Worm (Caenorhabditis elegans): ENCODE data around the gene F35C5.3.

The F35C5.3 gene

ce11 chrII:12878697-12879096, 9.9 kb upstream of the F35C5.3 start (continued):
- TF ChIP-seq blmp-1 (tag; optimal IDR thresholded peaks at IDR 0.05; ENCODE audit: insufficient read depth) (no peak), lin-39 (tag; optimal IDR thresholded peaks at IDR 0.05) (no peak), peb-1 (tag; optimal IDR thresholded peaks at IDR 0.05) (no peak), nhr-237 (tag; optimal IDR thresholded peaks at IDR 0.05) (no peak), alr-1 (tag; optimal IDR thresholded peaks at IDR 0.05) (no peak), gmeb-1 (tag; optimal IDR thresholded peaks at IDR 0.05) (peak; percentile 54), ZK546.5 (tag; optimal IDR thresholded peaks at IDR 0.05) (no peak), nhr-77 (tag; optimal IDR thresholded peaks at IDR 0.05) (no peak), mbf-1 (tag; optimal IDR thresholded peaks at IDR 0.05) (no peak), egl-27 (tag; optimal IDR thresholded peaks at IDR 0.05) (peak; percentile 24), ceh-82 (tag; optimal IDR thresholded peaks at IDR 0.05) (no peak), elt-3 (tag; optimal IDR thresholded peaks at IDR 0.05) (no peak), R02D3.7 (tag; optimal IDR thresholded peaks at IDR 0.05) (no peak), Y55F3AM.14 (GFP tag; optimal IDR thresholded peaks at IDR 0.05) (no peak), nhr-23 (tag; optimal IDR thresholded peaks at IDR 0.05) (no peak), sem-4 (tag; optimal IDR thresholded peaks at IDR 0.05) (no peak), nhr-10 (tag; optimal IDR thresholded peaks at IDR 0.05) (no peak), aly-2 (tag; optimal IDR thresholded peaks at IDR 0.05) (no peak), nhr-11 (tag; optimal IDR thresholded peaks at IDR 0.05) (no peak), elt-1 (tag; optimal IDR thresholded peaks at IDR 0.05) (no peak), unc-62 (GFP tag; optimal IDR thresholded peaks at IDR 0.05) (no peak), ceh-16 (tag; optimal IDR thresholded peaks at IDR 0.05) (no peak), dmd-4 (tag; optimal IDR thresholded peaks at IDR 0.05) (no peak)

DNA sequence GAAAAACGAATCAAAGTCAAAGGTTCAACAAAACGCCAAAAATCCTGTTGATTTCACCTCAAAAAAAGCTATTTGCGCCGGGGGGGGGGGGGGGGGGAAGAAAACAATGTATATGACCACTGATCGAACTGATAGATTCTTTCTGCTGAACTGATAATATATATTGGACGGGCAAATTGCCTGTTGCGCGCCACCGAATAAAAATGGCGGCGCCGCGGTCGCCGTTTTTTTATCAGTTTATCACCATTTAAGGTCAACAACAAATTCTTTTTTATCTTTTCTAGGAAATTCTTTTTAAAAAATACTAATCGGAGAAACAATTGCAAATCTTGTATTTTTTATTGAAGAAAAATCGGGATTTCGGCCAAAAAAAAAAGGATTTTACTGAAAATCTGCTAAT, 8.8 kb upstream of the F35C5.3 start:
- TF ChIP-seq gmeb-1 (tag; optimal IDR thresholded peaks at IDR 0.05) = peak; percentile 7
- TF ChIP-seq ceh-82 (tag; optimal IDR thresholded peaks at IDR 0.05) = no peak
- TF ChIP-seq fos-1 (tag; optimal IDR thresholded peaks at IDR 0.05) = peak; percentile 36
- TF ChIP-seq nhr-21 (tag; optimal IDR thresholded peaks at IDR 0.05) = no peak

DNA sequence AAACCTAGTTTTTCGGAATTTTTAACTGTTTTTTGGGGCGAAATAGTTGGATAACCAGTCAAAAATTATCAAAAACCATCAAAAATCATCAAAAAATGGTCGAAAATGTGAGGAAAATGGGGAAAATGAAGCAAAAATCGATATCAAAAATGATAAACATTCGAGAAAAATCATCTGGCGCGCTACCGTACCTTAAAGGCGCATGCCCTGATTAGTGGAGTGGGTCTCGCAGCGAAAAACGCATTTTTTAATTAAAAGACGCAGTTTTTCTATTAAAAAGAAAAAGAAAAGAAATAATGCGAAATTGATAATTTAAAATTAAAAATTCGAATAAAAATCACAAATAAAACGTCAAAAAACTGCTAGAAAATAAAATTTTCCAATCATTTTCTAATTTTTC, 8.2 kb upstream of the F35C5.3 start, which contains the start of gene F35C5.1:
Gene F35C5.1 (plus strand): TSS at position 399 of the 400 bp plus-strand sequence.
- TF ChIP-seq crh-2 (tag; optimal IDR thresholded peaks at IDR 0.05) (no peak), elt-1 (tag; optimal IDR thresholded peaks at IDR 0.05) (no peak)

- no peak for TF ChIP-seq ztf-4 (tag; optimal IDR thresholded peaks at IDR 0.05)
- TF ChIP-seq unc-62 (GFP tag; optimal IDR thresholded peaks at IDR 0.05) = no peak
- TF ChIP-seq lsy-2 (tag; optimal IDR thresholded peaks at IDR 0.05) = no peak
- TF ChIP-seq aly-2 (tag; optimal IDR thresholded peaks at IDR 0.05) = no peak
- TF ChIP-seq ceh-82 (tag; optimal IDR thresholded peaks at IDR 0.05) = no peak
- TF ChIP-seq nhr-77 (tag; optimal IDR thresholded peaks at IDR 0.05) = no peak
- TF ChIP-seq dmd-4 (tag; optimal IDR thresholded peaks at IDR 0.05) = no peak
- no peak for TF ChIP-seq R02D3.7 (tag; optimal IDR thresholded peaks at IDR 0.05)
- TF ChIP-seq zag-1 (tag; optimal IDR thresholded peaks at IDR 0.05) = no peak
- TF ChIP-seq egl-27 (tag; optimal IDR thresholded peaks at IDR 0.05) = no peak
- no peak for TF ChIP-seq lin-13 (GFP tag; optimal IDR thresholded peaks at IDR 0.05)
Observed at ce11 chrII:12884972-12885371, 3.6 kb upstream of the F35C5.3 start, which contains the start of gene sra-14. sra-14 (plus strand) TSS chrII:12885272.

ce11 chrII:12892407-12892806, 3.8 kb downstream of the F35C5.3 start:
- TF ChIP-seq nhr-10 (tag; optimal IDR thresholded peaks at IDR 0.05) (no peak), R02D3.7 (tag; optimal IDR thresholded peaks at IDR 0.05) (no peak), fos-1 (tag; optimal IDR thresholded peaks at IDR 0.05) (peak; percentile 77)

- TF ChIP-seq aly-2 (tag; optimal IDR thresholded peaks at IDR 0.05) (no peak), sma-9 (GFP tag; optimal IDR thresholded peaks at IDR 0.05) (no peak), sma-9 (tag; optimal IDR thresholded peaks at IDR 0.05) (no peak), ZK546.5 (tag; optimal IDR thresholded peaks at IDR 0.05) (no peak), nhr-21 (tag; optimal IDR thresholded peaks at IDR 0.05) (no peak), snpc-4 (tag; optimal IDR thresholded peaks at IDR 0.05) (no peak), crh-2 (tag; optimal IDR thresholded peaks at IDR 0.05) (peak; percentile 30), fos-1 (tag; optimal IDR thresholded peaks at IDR 0.05) (peak; percentile 93), blmp-1 (tag; optimal IDR thresholded peaks at IDR 0.05; ENCODE audit: insufficient read depth) (no peak), skn-1 (tag; optimal IDR thresholded peaks at IDR 0.05) (peak; percentile 29), C34F6.9 (tag; optimal IDR thresholded peaks at IDR 0.05) (no peak)
Observed at ce11 chrII:12895078-12895670, 6.6 kb downstream of the F35C5.3 start, which contains the start of the genes clec-62 and clec-63. clec-62 (minus strand) TSS chrII:12895128. clec-63 (plus strand) TSS chrII:12895638.

Measured in whole organism, L2 larva.